Worm (Caenorhabditis elegans): ENCODE measurements around the gene Y44A6D.1.

The Y44A6D.1 gene

ce11 chrV:20771702-20772101 is 18.1 kb downstream of the Y44A6D.1 start:
- TF ChIP-seq blmp-1 (tag; optimal IDR thresholded peaks at IDR 0.05) (peak; percentile 14), ceh-63 (GFP tag; optimal IDR thresholded peaks at IDR 0.05) (no peak), mep-1 (tag; optimal IDR thresholded peaks at IDR 0.05) (peak; percentile 2), ceh-88 (GFP tag; IDR thresholded peaks at IDR 0.05) (no peak), aly-2 (tag; optimal IDR thresholded peaks at IDR 0.05) (no peak), sup-37 (GFP tag; optimal IDR thresholded peaks at IDR 0.05) (no peak), elt-3 (tag; optimal IDR thresholded peaks at IDR 0.05) (no peak), hpl-2 (GFP tag; optimal IDR thresholded peaks at IDR 0.05) (no peak), lin-14 (GFP tag; optimal IDR thresholded peaks at IDR 0.05) (peak; percentile 56), F16B12.6 (tag; optimal IDR thresholded peaks at IDR 0.05) (no peak), irx-1 (tag; optimal IDR thresholded peaks at IDR 0.05) (no peak), nhr-84 (tag; optimal IDR thresholded peaks at IDR 0.05) (no peak), zag-1 (tag; optimal IDR thresholded peaks at IDR 0.05) (no peak), C16A3.4 (tag; optimal IDR thresholded peaks at IDR 0.05) (no peak), pax-3 (tag; optimal IDR thresholded peaks at IDR 0.05) (no peak), dpl-1 (GFP tag; optimal IDR thresholded peaks at IDR 0.05) (no peak), lin-13 (GFP tag; optimal IDR thresholded peaks at IDR 0.05) (no peak), ceh-90 (tag; optimal IDR thresholded peaks at IDR 0.05) (no peak), fkh-4 (tag; optimal IDR thresholded peaks at IDR 0.05; ENCODE audit: borderline replicate concordance) (no peak), unc-30 (tag; optimal IDR thresholded peaks at IDR 0.05) (no peak), skn-1 (tag; optimal IDR thresholded peaks at IDR 0.05) (no peak), ceh-8 (GFP tag; optimal IDR thresholded peaks at IDR 0.05) (no peak), xbp-1 (tag; optimal IDR thresholded peaks at IDR 0.05) (no peak), rnt-1 (tag; optimal IDR thresholded peaks at IDR 0.05) (peak; percentile 52), tbx-2 (tag; optimal IDR thresholded peaks at IDR 0.05) (no peak), egl-13 (tag; optimal IDR thresholded peaks at IDR 0.05) (no peak), nhr-47 (tag; optimal IDR thresholded peaks at IDR 0.05) (no peak), C04F5.9 (tag; optimal IDR thresholded peaks at IDR 0.05) (no peak), hlh-17 (GFP tag; optimal IDR thresholded peaks at IDR 0.05; ENCODE audit: borderline replicate concordance) (no peak), pag-3 (tag; optimal IDR thresholded peaks at IDR 0.05; ENCODE audit: borderline replicate concordance, insufficient read depth) (no peak), elt-2 (tag; optimal IDR thresholded peaks at IDR 0.05) (no peak), nhr-19 (GFP tag; conservative IDR thresholded peaks at IDR 0.05) (no peak), lsy-2 (tag; optimal IDR thresholded peaks at IDR 0.05) (no peak), nhr-71 (tag; optimal IDR thresholded peaks at IDR 0.05) (peak; percentile 3), mab-9 (GFP tag; IDR thresholded peaks at IDR 0.05) (no peak), unc-98 (GFP tag; IDR thresholded peaks at IDR 0.05) (no peak), zip-4 (GFP tag; optimal IDR thresholded peaks at IDR 0.05) (no peak), nhr-90 (tag; optimal IDR thresholded peaks at IDR 0.05; ENCODE audit: poor library complexity) (no peak), fkh-8 (tag; optimal IDR thresholded peaks at IDR 0.05) (no peak), ama-1 (optimal IDR thresholded peaks at IDR 0.05) (no peak), unc-62 (GFP tag; optimal IDR thresholded peaks at IDR 0.05) (no peak), jun-1 (tag; optimal IDR thresholded peaks at IDR 0.05) (no peak), nhr-12 (tag; optimal IDR thresholded peaks at IDR 0.05) (no peak), nhr-20 (tag; optimal IDR thresholded peaks at IDR 0.05) (no peak), mdl-1 (tag; optimal IDR thresholded peaks at IDR 0.05) (no peak), vab-15 (tag; optimal IDR thresholded peaks at IDR 0.05) (no peak), nhr-85 (tag) (peak; percentile 46), swsn-7 (tag; optimal IDR thresholded peaks at IDR 0.05) (no peak), pqm-1 (tag; optimal IDR thresholded peaks at IDR 0.05) (no peak), lir-3 (tag; optimal IDR thresholded peaks at IDR 0.05; ENCODE audit: poor library complexity) (no peak)

Data from whole organism, L1 larva.